Worm (Caenorhabditis elegans) whole organism, midembryonic: Measurements from ENCODE around the gene oac-3.

Experiments used
- T22C8.4 ChIP-seq: fragments of 200-800 bp; sonication (Bioruptor generic); IDR thresholded peaks from 2 replicates; pipeline ENCODE4 v1.3.6; 2022; ENCODE audit warnings: missing genetic modification characterization, missing compliant biosample characterization
- cog-1 ChIP-seq: sonication (generic microtip); optimal IDR thresholded peaks from 2 replicates; lab custom pipeline; 2016; ENCODE audit warnings: missing genetic modification characterization, missing compliant biosample characterization
- flt-1 ChIP-seq: fragments of 200-800 bp; sonication (Bioruptor generic); IDR thresholded peaks from 2 replicates; pipeline ENCODE4 v1.3.6; 2022; ENCODE audit warnings: missing genetic modification characterization, missing compliant biosample characterization
- klf-2 ChIP-seq: fragments of 200-800 bp; sonication (Bioruptor generic); conservative IDR thresholded peaks from 2 replicates; pipeline ENCODE4 v1.3.6; 2022; ENCODE audit warnings: missing genetic modification reagents, missing genetic modification characterization, missing compliant biosample characterization
- med-1 ChIP-seq: sonication (generic microtip); optimal IDR thresholded peaks from 2 replicates; lab custom pipeline; 2017; ENCODE audit warnings: missing genetic modification characterization, mild to moderate bottlenecking, missing compliant biosample characterization, antibody characterized with exemption, missing genetic modification reagents; ENCODE audit not compliant: insufficient read depth
- ref-1 ChIP-seq: fragments of 200-800 bp; sonication (Bioruptor generic); conservative IDR thresholded peaks from 2 replicates; pipeline ENCODE4 v1.3.6; 2022; ENCODE audit warnings: missing genetic modification reagents, missing genetic modification characterization, missing compliant biosample characterization
- tab-1 ChIP-seq: fragments of 200-800 bp; sonication (Bioruptor generic); IDR thresholded peaks from 2 replicates; pipeline ENCODE4 v1.3.6; 2022; ENCODE audit warnings: missing genetic modification characterization, missing compliant biosample characterization
- ztf-23 ChIP-seq: fragments of 200-800 bp; sonication (Bioruptor generic); IDR thresholded peaks from 2 replicates; pipeline ENCODE4 v1.3.6; 2022; ENCODE audit warnings: missing genetic modification reagents, missing genetic modification characterization, missing compliant biosample characterization
- ztf-29 ChIP-seq: fragments of 200-800 bp; sonication (Bioruptor generic); IDR thresholded peaks from 2 replicates; pipeline ENCODE4 v1.3.6; 2022; ENCODE audit warnings: missing genetic modification reagents, missing genetic modification characterization, missing compliant biosample characterization

Gene oac-3

ce11 chrV:13891489-13891888 lies 7.8 kb upstream of the oac-3 start:
- TF ChIP-seq klf-2 (GFP tag; lab: Robert Waterston, UW) (no peak), ztf-23 (GFP tag; lab: Robert Waterston, UW) (no peak), ztf-29 (GFP tag; lab: Robert Waterston, UW) (no peak), T22C8.4 (GFP tag; lab: Robert Waterston, UW) (no peak), med-1 (GFP tag; lab: Kevin White, UChicago) (no peak), ref-1 (no peak), cog-1 (tag; lab: Kevin White, UChicago) (no peak), flt-1 (GFP tag; lab: Robert Waterston, UW) (no peak), tab-1 (GFP tag; lab: Robert Waterston, UW) (no peak)

ce11 chrV:13892457-13893375 lies 6.6 kb upstream of the oac-3 start, which contains the start of gene sptl-3:
Gene sptl-3, plus strand, starts transcription at chrV:13893325.
- no peak for TF ChIP-seq ref-1
- no peak for TF ChIP-seq klf-2 (GFP tag; lab: Robert Waterston, UW)
- no peak for TF ChIP-seq cog-1 (tag; lab: Kevin White, UChicago)
- no peak for TF ChIP-seq T22C8.4 (GFP tag; lab: Robert Waterston, UW)
- no peak for TF ChIP-seq med-1 (GFP tag; lab: Kevin White, UChicago)
- no peak for TF ChIP-seq ztf-29 (GFP tag; lab: Robert Waterston, UW)
- no peak for TF ChIP-seq tab-1 (GFP tag; lab: Robert Waterston, UW)
- no peak for TF ChIP-seq flt-1 (GFP tag; lab: Robert Waterston, UW)
- TF ChIP-seq ztf-23 (GFP tag; lab: Robert Waterston, UW): no peak

- TF ChIP-seq ref-1 (no peak), flt-1 (GFP tag; lab: Robert Waterston, UW) (no peak), ztf-23 (GFP tag; lab: Robert Waterston, UW) (no peak), med-1 (GFP tag; lab: Kevin White, UChicago) (no peak), tab-1 (GFP tag; lab: Robert Waterston, UW) (no peak), T22C8.4 (GFP tag; lab: Robert Waterston, UW) (no peak), klf-2 (GFP tag; lab: Robert Waterston, UW) (no peak), ztf-29 (GFP tag; lab: Robert Waterston, UW) (no peak), cog-1 (tag; lab: Kevin White, UChicago) (no peak)
Observed at ce11 chrV:13893583-13893982, 5.7 kb upstream of the oac-3 start.

- no peak for TF ChIP-seq ztf-29 (GFP tag; lab: Robert Waterston, UW)
- no peak for TF ChIP-seq ztf-23 (GFP tag; lab: Robert Waterston, UW)
- no peak for TF ChIP-seq tab-1 (GFP tag; lab: Robert Waterston, UW)
- TF ChIP-seq T22C8.4 (GFP tag; lab: Robert Waterston, UW): no peak
- no peak for TF ChIP-seq med-1 (GFP tag; lab: Kevin White, UChicago)
- no peak for TF ChIP-seq ref-1
- TF ChIP-seq cog-1 (tag; lab: Kevin White, UChicago): no peak
- no peak for TF ChIP-seq klf-2 (GFP tag; lab: Robert Waterston, UW)
- no peak for TF ChIP-seq flt-1 (GFP tag; lab: Robert Waterston, UW)
Observed at ce11 chrV:13898356-13898755, 957 bp upstream of the oac-3 start, which contains the start of gene cyp-35C1. Gene cyp-35C1, minus strand, starts transcription at chrV:13898487.

ce11 chrV:13902495-13902894 lies 3.2 kb downstream of the oac-3 start, which contains the start of gene C06B3.1:
Gene C06B3.1, plus strand, starts transcription at chrV:13902795.
- no peak for TF ChIP-seq ztf-23 (GFP tag; lab: Robert Waterston, UW)
- TF ChIP-seq T22C8.4 (GFP tag; lab: Robert Waterston, UW): no peak
- TF ChIP-seq tab-1 (GFP tag; lab: Robert Waterston, UW): no peak
- no peak for TF ChIP-seq med-1 (GFP tag; lab: Kevin White, UChicago)
- no peak for TF ChIP-seq ref-1
- TF ChIP-seq klf-2 (GFP tag; lab: Robert Waterston, UW): no peak
- TF ChIP-seq ztf-29 (GFP tag; lab: Robert Waterston, UW): no peak
- no peak for TF ChIP-seq flt-1 (GFP tag; lab: Robert Waterston, UW)
- TF ChIP-seq cog-1 (tag; lab: Kevin White, UChicago): no peak

ce11 chrV:13904446-13904845 lies 5.1 kb downstream of the oac-3 start, which contains the start of gene stdh-3:
Gene stdh-3, plus strand, starts transcription at chrV:13904611.
- TF ChIP-seq ztf-29 (GFP tag; lab: Robert Waterston, UW) (no peak), cog-1 (tag; lab: Kevin White, UChicago) (no peak), flt-1 (GFP tag; lab: Robert Waterston, UW) (no peak), med-1 (GFP tag; lab: Kevin White, UChicago) (no peak), ref-1 (no peak), T22C8.4 (GFP tag; lab: Robert Waterston, UW) (no peak), klf-2 (GFP tag; lab: Robert Waterston, UW) (no peak), tab-1 (GFP tag; lab: Robert Waterston, UW) (no peak), ztf-23 (GFP tag; lab: Robert Waterston, UW) (no peak)

- no peak for TF ChIP-seq klf-2 (GFP tag; lab: Robert Waterston, UW)
- TF ChIP-seq flt-1 (GFP tag; lab: Robert Waterston, UW): no peak
- no peak for TF ChIP-seq ref-1
- TF ChIP-seq ztf-23 (GFP tag; lab: Robert Waterston, UW): no peak
- TF ChIP-seq tab-1 (GFP tag; lab: Robert Waterston, UW): no peak
- TF ChIP-seq med-1 (GFP tag; lab: Kevin White, UChicago): no peak
- TF ChIP-seq ztf-29 (GFP tag; lab: Robert Waterston, UW): no peak
- TF ChIP-seq cog-1 (tag; lab: Kevin White, UChicago): peak; percentile 20
- TF ChIP-seq T22C8.4 (GFP tag; lab: Robert Waterston, UW): no peak
Observed at ce11 chrV:13906166-13906565, 6.9 kb downstream of the oac-3 start, which contains the start of gene stdh-1. Gene stdh-1, plus strand, starts transcription at chrV:13906492.

ce11 chrV:13907557-13908104 lies 8.3 kb downstream of the oac-3 start:
- no peak for TF ChIP-seq ref-1
